Worm (Caenorhabditis elegans) whole organism, mixed stage, embryonic: ENCODE measurements around the gene ZK1307.3.

Experiments used
- blmp-1 ChIP-seq: fragments of 150-350 bp; optimal IDR thresholded peaks from 2 replicates; lab custom pipeline; 2014; ENCODE audit warnings: missing biosample characterization, missing genetic modification characterization
- ces-1 ChIP-seq: fragments of 150-350 bp; optimal IDR thresholded peaks from 2 replicates; lab custom pipeline; 2014; ENCODE audit warnings: missing biosample characterization, missing genetic modification reagents, missing genetic modification characterization
- elt-3 ChIP-seq: fragments of 150-350 bp; optimal IDR thresholded peaks from 2 replicates; lab custom pipeline; 2014; ENCODE audit warnings: missing biosample characterization, missing genetic modification characterization
- hlh-1 ChIP-seq: fragments of 150-350 bp; optimal IDR thresholded peaks from 2 replicates; lab custom pipeline; 2014; ENCODE audit warnings: missing biosample characterization, missing genetic modification reagents, missing genetic modification characterization
- lin-13 ChIP-seq: fragments of 150-350 bp; optimal IDR thresholded peaks from 2 replicates; lab custom pipeline; 2014; ENCODE audit warnings: missing biosample characterization, missing genetic modification characterization
- lin-32 ChIP-seq: fragments of 200-800 bp; sonication (Bioruptor generic); optimal IDR thresholded peaks from 2 replicates; lab custom pipeline; 2018; ENCODE audit warnings: mild to moderate bottlenecking, missing genetic modification characterization, missing compliant biosample characterization
- mep-1 ChIP-seq: fragments of 150-350 bp; optimal IDR thresholded peaks from 2 replicates; lab custom pipeline; 2017; ENCODE audit warnings: missing biosample characterization, missing genetic modification reagents, missing genetic modification characterization, inconsistent platforms
- mls-2 ChIP-seq: sonication (generic microtip); optimal IDR thresholded peaks from 2 replicates; lab custom pipeline; 2016; ENCODE audit warnings: mild to moderate bottlenecking, missing genetic modification characterization, moderate library complexity, missing compliant biosample characterization
- nhr-76 ChIP-seq: sonication (generic microtip); optimal IDR thresholded peaks from 2 replicates; lab custom pipeline; 2017; ENCODE audit warnings: missing biosample characterization, missing genetic modification characterization
- sem-2 ChIP-seq: fragments of 200-800 bp; sonication (Bioruptor generic); optimal IDR thresholded peaks from 2 replicates; lab custom pipeline; 2018; ENCODE audit warnings: mild to moderate bottlenecking, missing genetic modification characterization, missing compliant biosample characterization
- tbx-8 ChIP-seq: fragments of 200-800 bp; sonication (Bioruptor generic); optimal IDR thresholded peaks from 2 replicates; lab custom pipeline; 2018; ENCODE audit warnings: mild to moderate bottlenecking, missing genetic modification characterization, moderate library complexity, missing compliant biosample characterization
- unc-39 ChIP-seq: fragments of 150-350 bp; optimal IDR thresholded peaks from 2 replicates; lab custom pipeline; 2014; ENCODE audit warnings: missing biosample characterization, missing genetic modification characterization

ZK1307.3 gene

DNA sequence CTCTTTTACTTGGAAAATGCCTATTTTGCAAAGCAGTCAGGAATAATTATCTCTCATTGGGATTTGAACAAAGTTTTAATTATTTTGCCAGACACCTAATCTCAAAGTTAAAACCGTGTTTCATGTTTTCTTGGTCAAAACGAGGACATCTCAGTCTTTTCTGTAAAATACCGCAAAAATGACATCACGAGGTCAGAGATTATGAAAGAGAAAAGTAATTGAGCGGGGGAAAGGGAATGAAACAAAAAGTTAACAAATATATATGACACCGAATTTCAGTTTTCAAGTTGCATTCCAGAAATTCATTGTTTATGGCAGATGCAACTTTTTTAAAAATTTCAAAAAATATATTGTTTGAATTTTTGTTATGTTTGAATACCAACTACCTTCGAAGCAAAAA, 50.3 kb downstream of the ZK1307.3 start:
- TF ChIP-seq hlh-1 (tag; lab: Kevin White, UChicago): no peak
- TF ChIP-seq mls-2 (tag; lab: Kevin White, UChicago): no peak
- no peak for TF ChIP-seq elt-3 (tag; lab: Kevin White, UChicago)
- no peak for TF ChIP-seq blmp-1 (tag; lab: Kevin White, UChicago)
- no peak for TF ChIP-seq unc-39 (tag; lab: Kevin White, UChicago)
- no peak for TF ChIP-seq mep-1 (tag; lab: Kevin White, UChicago)
- no peak for TF ChIP-seq ces-1
- no peak for TF ChIP-seq lin-32
- TF ChIP-seq lin-13: no peak
- TF ChIP-seq tbx-8 (GFP tag; lab: Kevin White, UChicago): no peak
- TF ChIP-seq sem-2 (GFP tag; lab: Kevin White, UChicago): no peak
- TF ChIP-seq nhr-76: no peak
